Fruit fly (Drosophila melanogaster): ENCODE results near the gene spi.

Gene spi

DNA sequence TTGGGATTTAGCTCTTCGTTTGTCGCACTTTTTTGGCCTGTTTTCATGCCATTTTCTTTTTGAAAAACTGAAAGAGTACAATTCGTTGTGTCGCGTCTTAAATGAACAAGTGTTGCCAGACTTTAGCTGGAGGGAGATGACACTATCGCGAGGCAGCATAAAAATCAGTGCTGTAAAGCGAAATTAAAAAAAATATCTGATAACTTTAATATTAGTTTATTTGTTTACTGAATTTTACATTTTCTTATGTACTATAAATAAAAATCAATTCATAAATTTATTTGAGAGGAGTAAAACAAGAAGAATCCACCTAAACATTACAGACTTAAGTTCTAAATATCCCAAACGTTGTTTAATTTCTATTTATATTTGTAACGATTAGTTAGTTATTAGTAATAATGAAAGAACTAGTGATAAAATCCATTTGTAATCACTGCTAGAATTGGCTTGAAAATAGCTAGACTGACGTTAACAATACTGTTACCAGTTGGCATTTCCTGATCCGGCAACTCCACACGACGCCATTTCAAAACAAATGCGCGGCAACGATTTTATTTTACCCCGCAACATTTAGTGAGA lies at the start of gene spi, which contains the start of gene msb1l:
TSS of gene spi (minus strand) at position 129 of the 579 bp plus-strand sequence.
TSS of gene msb1l (plus strand) at position 515 of the 579 bp plus-strand sequence.
- no peak for TF ChIP-seq psq (optimal IDR thresholded peaks at IDR 0.05)
- TF ChIP-seq Sin3A (optimal IDR thresholded peaks at IDR 0.05), result no peak
- no peak for TF ChIP-seq h (optimal IDR thresholded peaks at IDR 0.05)
- TF ChIP-seq ttk (optimal IDR thresholded peaks at IDR 0.05), result no peak
- no peak for TF ChIP-seq insv (optimal IDR thresholded peaks at IDR 0.05)
- no peak for TF ChIP-seq Myc (optimal IDR thresholded peaks at IDR 0.05)

DNA sequence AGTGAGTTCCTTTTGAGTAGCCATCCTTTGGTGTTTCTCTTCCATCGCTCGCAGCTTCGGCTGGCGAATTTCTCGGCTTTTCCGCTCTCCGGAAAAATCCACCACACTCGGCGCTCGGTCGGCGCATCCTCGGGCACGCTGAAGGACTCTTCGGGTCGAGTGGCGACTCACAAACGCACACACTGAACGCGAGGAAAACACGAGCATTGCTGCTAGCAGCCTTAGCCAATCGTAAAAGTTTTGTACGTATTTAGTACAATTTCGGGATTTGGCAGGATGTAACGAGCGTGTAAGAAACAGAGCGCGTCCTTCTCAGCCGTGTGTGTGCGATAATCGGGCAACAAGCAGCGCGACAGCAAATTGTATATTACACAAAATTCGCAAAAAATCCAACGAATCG lies 29.2 kb upstream of the spi start, which contains the start of gene CG46244:
TSS of gene CG46244 (plus strand) at position 252 of the 400 bp plus-strand sequence.
- no peak for TF ChIP-seq Sin3A (optimal IDR thresholded peaks at IDR 0.05)
- no peak for TF ChIP-seq Myc (optimal IDR thresholded peaks at IDR 0.05)
- TF ChIP-seq ttk (optimal IDR thresholded peaks at IDR 0.05), result no peak
- TF ChIP-seq h (optimal IDR thresholded peaks at IDR 0.05), result no peak
- no peak for TF ChIP-seq insv (optimal IDR thresholded peaks at IDR 0.05)
- no peak for TF ChIP-seq psq (optimal IDR thresholded peaks at IDR 0.05)

DNA sequence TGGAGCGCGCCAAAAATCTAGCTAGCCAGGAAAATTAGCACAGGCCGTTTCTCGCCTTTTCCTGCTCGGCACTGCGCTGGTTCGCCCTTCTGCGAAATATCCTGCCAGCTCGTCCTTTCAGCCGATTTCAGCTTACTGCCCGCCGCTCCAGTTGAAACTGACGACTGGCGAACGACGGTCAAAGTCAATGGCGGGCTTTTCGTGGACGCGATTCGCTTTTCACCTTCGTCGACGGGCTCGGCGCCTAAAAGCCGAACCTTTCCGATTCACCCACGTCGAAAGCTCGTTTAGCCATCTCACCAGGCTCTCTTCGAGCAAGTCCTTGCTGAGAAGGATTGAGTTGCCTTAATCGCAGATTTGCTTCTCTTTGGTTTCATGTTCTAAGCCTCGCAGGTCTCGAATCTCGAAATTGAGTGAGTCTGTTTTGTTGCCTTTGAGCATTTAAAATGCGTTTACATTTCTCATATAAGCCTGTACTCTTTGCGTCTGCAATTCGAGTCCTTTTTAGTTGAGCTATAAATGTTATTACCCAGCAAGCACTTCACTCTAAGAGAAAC lies 28.3 kb upstream of the spi start:
- no peak for TF ChIP-seq insv (optimal IDR thresholded peaks at IDR 0.05)
- TF ChIP-seq h (optimal IDR thresholded peaks at IDR 0.05), result no peak
- TF ChIP-seq ttk (optimal IDR thresholded peaks at IDR 0.05), result no peak
- no peak for TF ChIP-seq psq (optimal IDR thresholded peaks at IDR 0.05)
- TF ChIP-seq Sin3A (optimal IDR thresholded peaks at IDR 0.05), result no peak
- TF ChIP-seq Myc (optimal IDR thresholded peaks at IDR 0.05), result no peak

DNA sequence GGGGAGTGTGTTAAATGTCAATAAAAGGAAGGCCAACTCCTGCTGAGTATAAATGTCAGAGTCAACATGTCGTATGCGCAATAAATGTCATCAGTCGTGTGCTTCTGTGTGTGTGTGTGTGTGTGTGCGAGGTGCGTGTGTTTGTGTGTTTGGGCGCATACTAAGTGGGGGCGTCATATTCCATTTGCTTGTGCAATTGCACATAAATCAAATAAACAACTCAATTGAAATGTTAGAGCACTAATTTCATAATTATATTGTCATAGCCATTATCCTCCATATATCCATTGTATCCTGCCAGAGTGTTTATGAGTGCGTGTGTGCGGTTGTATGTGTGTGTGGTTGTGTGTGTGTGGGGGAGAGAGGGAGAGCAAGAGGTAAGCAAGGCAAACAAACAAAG lies 17.0 kb upstream of the spi start:
- no peak for TF ChIP-seq insv (optimal IDR thresholded peaks at IDR 0.05)
- TF ChIP-seq psq (optimal IDR thresholded peaks at IDR 0.05), result no peak
- TF ChIP-seq ttk (optimal IDR thresholded peaks at IDR 0.05), result no peak
- no peak for TF ChIP-seq Myc (optimal IDR thresholded peaks at IDR 0.05)
- no peak for TF ChIP-seq Sin3A (optimal IDR thresholded peaks at IDR 0.05)
- TF ChIP-seq h (optimal IDR thresholded peaks at IDR 0.05), result no peak

DNA sequence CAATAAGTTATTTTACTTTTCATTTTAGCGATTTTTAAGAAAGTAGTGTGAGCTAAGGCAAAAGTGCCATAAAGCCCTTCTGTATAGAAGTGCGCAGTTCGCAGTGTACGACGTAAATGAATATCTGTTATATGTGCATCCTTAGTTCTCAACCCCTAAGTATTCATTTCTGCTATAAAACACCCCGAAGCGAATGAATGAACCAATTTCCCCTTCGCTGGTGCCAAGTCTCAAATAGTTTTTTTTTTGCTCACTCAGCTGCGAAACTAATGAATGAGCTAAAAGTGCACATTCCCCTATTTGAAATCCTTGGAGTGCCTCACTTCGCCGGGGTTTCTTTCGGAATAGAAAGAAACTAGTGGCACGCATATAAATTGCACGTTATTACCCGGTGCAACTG lies 13.5 kb upstream of the spi start:
- TF ChIP-seq Myc (optimal IDR thresholded peaks at IDR 0.05) (no peak), Sin3A (optimal IDR thresholded peaks at IDR 0.05) (no peak), psq (optimal IDR thresholded peaks at IDR 0.05) (no peak), insv (optimal IDR thresholded peaks at IDR 0.05) (no peak), ttk (optimal IDR thresholded peaks at IDR 0.05) (no peak), h (optimal IDR thresholded peaks at IDR 0.05) (no peak)

DNA sequence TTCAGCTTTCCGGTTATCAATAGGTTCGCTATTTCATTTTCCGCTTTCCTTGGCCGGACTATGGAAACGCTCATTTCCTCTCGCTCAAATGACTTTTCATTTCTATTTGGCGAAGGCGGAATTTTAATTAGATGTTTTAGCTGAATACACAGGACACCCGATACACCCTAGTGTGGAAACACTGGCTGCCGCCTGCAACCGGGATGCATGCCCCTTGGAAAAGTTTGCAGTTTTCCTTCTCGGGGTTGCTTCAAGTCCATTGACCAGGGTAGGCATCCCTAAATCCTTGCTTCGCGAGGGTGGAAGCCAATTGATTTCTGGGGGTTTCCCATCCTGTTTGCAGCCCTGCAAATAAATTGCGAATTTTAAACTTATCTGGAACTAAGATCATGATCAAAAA lies 11.8 kb upstream of the spi start:
- TF ChIP-seq ttk (optimal IDR thresholded peaks at IDR 0.05), result no peak
- TF ChIP-seq Sin3A (optimal IDR thresholded peaks at IDR 0.05), result no peak
- no peak for TF ChIP-seq Myc (optimal IDR thresholded peaks at IDR 0.05)
- TF ChIP-seq insv (optimal IDR thresholded peaks at IDR 0.05), result no peak
- no peak for TF ChIP-seq h (optimal IDR thresholded peaks at IDR 0.05)
- no peak for TF ChIP-seq psq (optimal IDR thresholded peaks at IDR 0.05)

DNA sequence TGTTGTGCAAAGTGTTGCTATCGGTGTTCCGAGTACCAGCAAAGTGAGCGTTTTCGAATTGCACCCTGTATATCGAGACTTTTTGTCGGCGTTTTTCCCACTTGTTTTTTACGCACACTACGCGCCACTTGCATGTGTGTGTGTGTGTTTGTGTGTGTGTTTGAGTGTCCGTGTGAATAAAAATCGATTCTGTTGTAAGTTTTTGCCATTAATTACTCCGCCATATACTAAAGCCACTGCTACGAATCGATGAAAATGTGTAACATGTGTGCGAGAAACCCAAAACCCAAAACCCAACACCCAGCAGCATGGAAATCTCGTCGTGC lies 10.2 kb upstream of the spi start:
- TF ChIP-seq ttk (optimal IDR thresholded peaks at IDR 0.05) (no peak), Sin3A (optimal IDR thresholded peaks at IDR 0.05) (no peak), psq (optimal IDR thresholded peaks at IDR 0.05) (no peak), Myc (optimal IDR thresholded peaks at IDR 0.05) (no peak), insv (optimal IDR thresholded peaks at IDR 0.05) (no peak), h (optimal IDR thresholded peaks at IDR 0.05) (no peak)

DNA sequence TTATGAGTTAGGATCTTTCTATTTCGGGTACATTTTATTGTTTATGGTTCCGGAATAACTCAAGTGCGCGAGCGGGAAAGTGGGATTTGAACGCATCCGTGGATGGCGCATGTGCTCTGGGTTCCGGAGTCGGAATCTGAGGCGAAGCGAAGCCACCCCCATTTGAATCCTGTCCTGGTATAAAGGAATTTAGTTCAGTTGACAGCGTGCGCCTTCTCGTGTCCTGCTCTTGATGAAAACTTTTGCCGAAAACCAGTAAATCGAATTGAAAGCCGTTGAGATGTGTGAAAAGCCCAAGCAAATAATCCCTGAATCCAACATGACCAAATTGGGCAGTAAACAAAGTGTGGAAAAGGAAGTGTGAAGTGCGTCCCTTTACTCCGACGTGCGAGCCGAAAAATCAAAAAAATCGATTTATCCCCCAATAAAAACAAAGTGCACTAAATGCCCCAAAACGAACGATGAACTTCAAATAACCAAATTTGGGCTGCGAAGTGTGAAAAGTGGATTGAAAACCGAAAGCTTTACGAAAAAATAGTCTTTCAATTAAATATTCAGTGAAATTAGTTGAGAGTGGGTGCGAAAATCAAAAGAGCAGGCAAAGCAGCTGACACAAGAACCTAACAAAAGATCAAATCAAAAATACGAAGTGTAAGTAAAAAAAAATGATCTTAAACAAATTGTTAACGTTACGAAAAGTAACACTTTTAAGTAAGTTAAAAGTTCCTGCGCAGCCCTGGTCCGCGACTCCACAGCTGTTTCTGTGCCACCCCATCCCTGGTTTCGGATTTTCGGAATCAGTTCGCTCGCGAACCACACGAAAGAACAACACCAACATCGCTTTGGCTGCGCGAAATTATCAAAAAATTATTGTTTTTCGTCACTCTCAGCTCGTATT lies 9.6 kb upstream of the spi start, which contains the start of gene Lar:
TSS of gene Lar (plus strand) at position 188 of the 898 bp plus-strand sequence.
- no peak for TF ChIP-seq Sin3A (optimal IDR thresholded peaks at IDR 0.05)
- TF ChIP-seq h (optimal IDR thresholded peaks at IDR 0.05), result no peak
- TF ChIP-seq psq (optimal IDR thresholded peaks at IDR 0.05), result no peak
- TF ChIP-seq ttk (optimal IDR thresholded peaks at IDR 0.05), result no peak
- TF ChIP-seq Myc (optimal IDR thresholded peaks at IDR 0.05), result no peak
- no peak for TF ChIP-seq insv (optimal IDR thresholded peaks at IDR 0.05)

DNA sequence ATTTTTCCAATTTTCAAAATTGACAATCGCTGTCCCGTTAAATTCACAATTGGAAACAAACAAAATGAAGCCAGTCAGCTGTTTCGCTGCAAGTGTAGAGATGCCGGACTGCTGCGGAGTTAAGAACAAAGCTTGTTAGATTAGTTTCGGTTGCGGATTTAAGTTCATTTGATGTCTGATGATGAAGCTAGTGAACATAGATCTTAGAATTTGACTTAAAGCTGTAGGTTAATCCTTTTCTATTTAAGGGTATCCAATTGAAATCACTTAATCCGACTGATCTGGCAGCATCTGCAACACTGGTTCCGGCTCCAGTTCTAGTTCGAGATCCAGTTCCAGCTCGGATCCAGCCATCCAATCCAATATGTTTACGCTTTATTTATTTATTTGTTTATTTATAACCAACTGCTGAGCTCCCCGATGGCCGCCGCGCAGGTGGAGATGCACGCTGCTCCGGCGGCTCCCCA lies 6.8 kb upstream of the spi start, which contains the start of the genes PCNA2 and CG10366:
TSS of gene PCNA2 (minus strand) at position 65 of the 467 bp plus-strand sequence.
TSS of gene CG10366 (plus strand) at position 310 of the 467 bp plus-strand sequence.
- TF ChIP-seq Myc (optimal IDR thresholded peaks at IDR 0.05), result no peak
- no peak for TF ChIP-seq Sin3A (optimal IDR thresholded peaks at IDR 0.05)
- TF ChIP-seq insv (optimal IDR thresholded peaks at IDR 0.05), result no peak
- TF ChIP-seq ttk (optimal IDR thresholded peaks at IDR 0.05), result no peak
- no peak for TF ChIP-seq h (optimal IDR thresholded peaks at IDR 0.05)
- no peak for TF ChIP-seq psq (optimal IDR thresholded peaks at IDR 0.05)

DNA sequence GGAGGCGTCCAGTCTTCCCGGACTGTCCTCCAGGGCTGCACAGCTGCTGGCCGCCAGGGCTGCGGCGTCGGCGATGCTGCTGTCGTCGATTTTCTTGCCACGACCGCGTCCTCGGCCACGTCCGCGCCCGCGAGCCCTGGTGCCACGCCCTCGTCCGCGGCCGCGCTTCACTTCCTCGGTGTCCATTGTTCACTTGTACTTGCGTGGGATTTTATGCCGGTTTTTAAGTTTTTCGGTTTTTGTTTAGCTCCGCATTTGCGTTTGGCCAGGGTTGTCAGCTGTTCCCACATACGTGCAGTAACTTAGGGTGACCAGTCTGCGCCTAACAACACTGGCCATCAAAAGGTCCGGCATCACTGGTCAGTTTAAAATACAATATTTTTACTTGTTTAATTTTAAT lies 5.1 kb upstream of the spi start, which contains the start of gene Hakai:
TSS of gene Hakai (minus strand) at position 290 of the 400 bp plus-strand sequence.
- TF ChIP-seq ttk (optimal IDR thresholded peaks at IDR 0.05) (no peak), h (optimal IDR thresholded peaks at IDR 0.05) (no peak), Myc (optimal IDR thresholded peaks at IDR 0.05) (no peak), psq (optimal IDR thresholded peaks at IDR 0.05) (no peak), insv (optimal IDR thresholded peaks at IDR 0.05) (no peak), Sin3A (optimal IDR thresholded peaks at IDR 0.05) (no peak)

DNA sequence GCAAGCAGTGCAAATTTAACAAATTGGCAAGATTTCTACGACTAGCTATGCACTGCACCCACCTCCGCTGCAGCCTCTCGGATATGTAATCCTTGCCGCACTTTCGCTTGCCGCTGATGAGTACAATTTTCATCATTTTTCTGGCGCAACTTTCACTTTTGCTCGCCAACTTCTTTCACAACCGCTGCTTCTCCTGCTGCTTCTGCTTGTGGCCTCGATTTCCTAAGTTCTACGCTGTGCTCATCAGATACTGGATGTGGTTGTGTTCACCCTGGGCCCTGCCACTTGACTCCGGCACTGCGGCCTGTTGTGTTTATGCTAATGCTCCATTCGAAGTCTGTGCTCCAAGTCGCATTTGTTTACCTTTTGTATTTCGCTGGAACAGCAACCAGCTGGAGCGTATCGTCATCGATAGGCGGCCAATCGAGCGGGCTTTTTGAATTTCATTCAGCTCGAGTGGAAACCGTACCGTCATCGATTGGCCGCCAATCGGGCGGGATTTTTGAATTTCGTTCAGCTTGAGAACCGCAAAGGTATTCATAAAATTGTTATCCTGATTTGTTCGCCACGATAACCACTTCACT lies 3.0 kb upstream of the spi start, which contains the start of gene Pmvk:
TSS of gene Pmvk (minus strand) at position 357 of the 584 bp plus-strand sequence.
- TF ChIP-seq ttk (optimal IDR thresholded peaks at IDR 0.05), result no peak
- TF ChIP-seq Myc (optimal IDR thresholded peaks at IDR 0.05), result no peak
- no peak for TF ChIP-seq psq (optimal IDR thresholded peaks at IDR 0.05)
- no peak for TF ChIP-seq h (optimal IDR thresholded peaks at IDR 0.05)
- no peak for TF ChIP-seq insv (optimal IDR thresholded peaks at IDR 0.05)
- no peak for TF ChIP-seq Sin3A (optimal IDR thresholded peaks at IDR 0.05)
